Worm (Caenorhabditis elegans): ENCODE data around the gene ZK666.8.

ce11 chrII:10479348-10479747 is 13.6 kb downstream of the ZK666.8 start, which contains the start of gene clec-59:
- TF ChIP-seq flt-1 (GFP tag; IDR thresholded peaks at IDR 0.05) (no peak), tab-1 (GFP tag; IDR thresholded peaks at IDR 0.05) (no peak), klf-2 (GFP tag; conservative IDR thresholded peaks at IDR 0.05) (no peak), ref-1 (GFP tag; conservative IDR thresholded peaks at IDR 0.05) (no peak), ztf-29 (GFP tag; IDR thresholded peaks at IDR 0.05) (no peak)
